Worm (Caenorhabditis elegans): ENCODE results near the gene nipa-1.

nipa-1 gene

ce11 chrIII:3112001-3112400, 14.9 kb downstream of the nipa-1 start:
- no peak for TF ChIP-seq hlh-1 (tag; optimal IDR thresholded peaks at IDR 0.05)
- TF ChIP-seq mep-1 (tag; optimal IDR thresholded peaks at IDR 0.05), result no peak

- TF ChIP-seq mls-2 (tag; optimal IDR thresholded peaks at IDR 0.05) (no peak), hlh-1 (tag; optimal IDR thresholded peaks at IDR 0.05) (no peak), ces-1 (GFP tag; optimal IDR thresholded peaks at IDR 0.05) (no peak), ceh-83 (GFP tag; optimal IDR thresholded peaks at IDR 0.05) (no peak), lsy-2 (tag; optimal IDR thresholded peaks at IDR 0.05) (no peak), nhr-237 (tag; optimal IDR thresholded peaks at IDR 0.05) (no peak), elt-3 (tag; optimal IDR thresholded peaks at IDR 0.05) (no peak), nhr-2 (tag; optimal IDR thresholded peaks at IDR 0.05) (no peak), M03D4.4 (tag; optimal IDR thresholded peaks at IDR 0.05) (no peak), unc-39 (tag; optimal IDR thresholded peaks at IDR 0.05) (no peak), mep-1 (tag; optimal IDR thresholded peaks at IDR 0.05) (no peak)
Observed at ce11 chrIII:3111534-3111933, 15.4 kb downstream of the nipa-1 start.

- TF ChIP-seq pha-4 (tag; optimal IDR thresholded peaks at IDR 0.05) (no peak), nhr-28 (tag; optimal IDR thresholded peaks at IDR 0.05) (no peak)
Observed at ce11 chrIII:3110614-3111013, 16.3 kb downstream of the nipa-1 start.

- TF ChIP-seq unc-120 (tag; optimal IDR thresholded peaks at IDR 0.05; ENCODE audit: poor library complexity, severe bottlenecking), result no peak
- TF ChIP-seq zip-8 (tag; optimal IDR thresholded peaks at IDR 0.05), result no peak
- TF ChIP-seq flh-1 (GFP tag; optimal IDR thresholded peaks at IDR 0.05), result no peak
- no peak for TF ChIP-seq ceh-83 (GFP tag; optimal IDR thresholded peaks at IDR 0.05)
- TF ChIP-seq drap-1 (GFP tag; optimal IDR thresholded peaks at IDR 0.05), result no peak
- TF ChIP-seq elt-1 (tag; optimal IDR thresholded peaks at IDR 0.05; ENCODE audit: borderline replicate concordance, insufficient read depth), result no peak
- TF ChIP-seq M03D4.4 (tag; optimal IDR thresholded peaks at IDR 0.05), result no peak
- TF ChIP-seq lin-13 (tag; optimal IDR thresholded peaks at IDR 0.05), result no peak
- TF ChIP-seq ces-1 (GFP tag; optimal IDR thresholded peaks at IDR 0.05), result no peak
- TF ChIP-seq bed-3 (GFP tag; optimal IDR thresholded peaks at IDR 0.05), result no peak
Observed at ce11 chrIII:3109564-3109963, 17.4 kb downstream of the nipa-1 start.

ce11 chrIII:3108804-3109203, 18.1 kb downstream of the nipa-1 start:
- TF ChIP-seq nhr-28 (tag; optimal IDR thresholded peaks at IDR 0.05), result no peak
- no peak for TF ChIP-seq lsy-2 (tag; optimal IDR thresholded peaks at IDR 0.05)
- no peak for TF ChIP-seq ceh-43 (GFP tag; optimal IDR thresholded peaks at IDR 0.05)
- TF ChIP-seq ham-2 (GFP tag; optimal IDR thresholded peaks at IDR 0.05), result no peak
- no peak for TF ChIP-seq drap-1 (GFP tag; optimal IDR thresholded peaks at IDR 0.05)
- TF ChIP-seq bed-3 (GFP tag; optimal IDR thresholded peaks at IDR 0.05), result no peak
- no peak for TF ChIP-seq mls-2 (tag; optimal IDR thresholded peaks at IDR 0.05)
- no peak for TF ChIP-seq unc-120 (tag; optimal IDR thresholded peaks at IDR 0.05; ENCODE audit: poor library complexity, severe bottlenecking)
- TF ChIP-seq flh-1 (GFP tag; optimal IDR thresholded peaks at IDR 0.05), result no peak
- no peak for TF ChIP-seq blmp-1 (tag; optimal IDR thresholded peaks at IDR 0.05)
- TF ChIP-seq ceh-39 (tag; optimal IDR thresholded peaks at IDR 0.05), result no peak
- TF ChIP-seq ces-1 (GFP tag; optimal IDR thresholded peaks at IDR 0.05), result no peak
- TF ChIP-seq sem-2 (GFP tag; optimal IDR thresholded peaks at IDR 0.05), result no peak
- no peak for TF ChIP-seq nhr-76 (tag; optimal IDR thresholded peaks at IDR 0.05)
- no peak for TF ChIP-seq ztf-11 (tag; optimal IDR thresholded peaks at IDR 0.05)
- TF ChIP-seq M03D4.4 (tag; optimal IDR thresholded peaks at IDR 0.05), result no peak
- no peak for TF ChIP-seq sptf-1 (tag; optimal IDR thresholded peaks at IDR 0.05)
- TF ChIP-seq ceh-83 (GFP tag; optimal IDR thresholded peaks at IDR 0.05), result no peak
- no peak for TF ChIP-seq nhr-12 (tag; optimal IDR thresholded peaks at IDR 0.05)

ce11 chrIII:3107530-3107929, 19.4 kb downstream of the nipa-1 start:
- no peak for TF ChIP-seq snpc-4 (tag; optimal IDR thresholded peaks at IDR 0.05)
- TF ChIP-seq mab-5 (tag; optimal IDR thresholded peaks at IDR 0.05), result no peak
